Worm (Caenorhabditis elegans) whole organism, young adult: ENCODE results near the gene F20D1.22.

Source experiments
- B0261.1 ChIP-seq: sonication (generic microtip); optimal IDR thresholded peaks from 2 replicates; lab custom pipeline; 2016; ENCODE audit warnings: mild to moderate bottlenecking, missing genetic modification characterization, moderate library complexity, missing compliant biosample characterization
- B0336.3 ChIP-seq: fragments of 200-800 bp; sonication (Bioruptor generic); IDR thresholded peaks from 2 replicates; pipeline ENCODE4 v1.3.6; 2022; ENCODE audit warnings: missing genetic modification characterization, missing compliant biosample characterization
- D2030.7 ChIP-seq: fragments of 200-800 bp; sonication (Bioruptor generic); IDR thresholded peaks from 2 replicates; pipeline ENCODE4 v1.3.6; 2022; ENCODE audit warnings: missing genetic modification reagents, missing genetic modification characterization, missing compliant biosample characterization
- F23B12.7 ChIP-seq: sonication (generic microtip); optimal IDR thresholded peaks from 2 replicates; lab custom pipeline; 2017; ENCODE audit warnings: missing genetic modification characterization, mild to moderate bottlenecking, missing compliant biosample characterization, antibody characterized with exemption, moderate library complexity; ENCODE audit not compliant: insufficient read depth
- F57C9.4 ChIP-seq: sonication (generic microtip); optimal IDR thresholded peaks from 2 replicates; lab custom pipeline; 2017; ENCODE audit warnings: mild to moderate bottlenecking, missing genetic modification characterization, missing compliant biosample characterization
- K11D2.4 ChIP-seq: fragments of 200-800 bp; sonication (Bioruptor generic); IDR thresholded peaks from 2 replicates; pipeline ENCODE4 v1.3.6; 2022; ENCODE audit warnings: missing genetic modification reagents, missing genetic modification characterization, missing compliant biosample characterization
- T07F8.4 ChIP-seq: sonication (generic microtip); optimal IDR thresholded peaks from 2 replicates; lab custom pipeline; 2016; ENCODE audit warnings: mild to moderate bottlenecking, missing genetic modification characterization, moderate library complexity, missing compliant biosample characterization
- aptf-2 ChIP-seq: fragments of 200-800 bp; sonication (Bioruptor generic); conservative IDR thresholded peaks from 2 replicates; pipeline ENCODE4 v1.3.6; 2022; ENCODE audit warnings: missing genetic modification reagents, missing genetic modification characterization, missing compliant biosample characterization
- attf-3 ChIP-seq: fragments of 200-800 bp; sonication (Bioruptor generic); conservative IDR thresholded peaks from 2 replicates; pipeline ENCODE4 v1.3.6; 2022; ENCODE audit warnings: missing genetic modification reagents, missing genetic modification characterization, missing compliant biosample characterization
- attf-5 ChIP-seq: fragments of 200-800 bp; sonication (Bioruptor generic); optimal IDR thresholded peaks from 2 replicates; lab custom pipeline; 2018; ENCODE audit warnings: mild to moderate bottlenecking, missing genetic modification characterization, missing compliant biosample characterization
- attf-6 ChIP-seq: fragments of 200-800 bp; sonication (Bioruptor generic); IDR thresholded peaks from 2 replicates; pipeline ENCODE4 v1.3.6; 2022; ENCODE audit warnings: missing genetic modification reagents, missing genetic modification characterization, missing compliant biosample characterization
- cebp-1 ChIP-seq, 2 experiments: fragments of 200-800 bp in 1 of 2; sonication (Bioruptor generic) in 1 of 2; sonication (generic microtip) in 1 of 2; IDR thresholded peaks in 1 of 2; optimal IDR thresholded peaks in 1 of 2; 2 replicates each; pipeline versions ENCODE4 v1.3.6 to Lab custom; 2017 to 2022; ENCODE audit warnings: missing compliant biosample characterization in 2 of 2, missing genetic modification characterization in 2 of 2, mild to moderate bottlenecking in 1 of 2, missing genetic modification reagents in 1 of 2, moderate library complexity in 1 of 2
- ceh-27 ChIP-seq: fragments of 200-800 bp; sonication (Bioruptor generic); optimal IDR thresholded peaks from 2 replicates; lab custom pipeline; 2018; ENCODE audit warnings: mild to moderate bottlenecking, missing genetic modification characterization, moderate library complexity, missing compliant biosample characterization
- ceh-40 ChIP-seq: fragments of 200-800 bp; sonication (Bioruptor generic); IDR thresholded peaks from 2 replicates; pipeline ENCODE4 v1.3.6; 2022; ENCODE audit warnings: missing genetic modification characterization, missing compliant biosample characterization
- ceh-91 ChIP-seq: fragments of 200-800 bp; sonication (Bioruptor generic); IDR thresholded peaks from 2 replicates; pipeline ENCODE4 v1.3.6; 2022; ENCODE audit warnings: missing genetic modification reagents, missing genetic modification characterization, missing compliant biosample characterization
- dpl-1 ChIP-seq: fragments of 150-350 bp; optimal IDR thresholded peaks from 2 replicates; lab custom pipeline; 2014; ENCODE audit warnings: missing biosample characterization, missing genetic modification reagents, missing genetic modification characterization
- egrh-3 ChIP-seq: fragments of 200-800 bp; sonication (Bioruptor generic); IDR thresholded peaks from 2 replicates; pipeline ENCODE4 v1.3.6; 2022; ENCODE audit warnings: missing genetic modification reagents, missing genetic modification characterization, missing compliant biosample characterization
- hlh-26 ChIP-seq: fragments of 200-800 bp; sonication (Bioruptor generic); conservative IDR thresholded peaks from 2 replicates; pipeline ENCODE4 v1.3.6; 2022; ENCODE audit warnings: missing genetic modification reagents, missing genetic modification characterization, missing compliant biosample characterization
- hmg-1.2 ChIP-seq: fragments of 200-800 bp; sonication (Bioruptor generic); IDR thresholded peaks from 2 replicates; pipeline ENCODE4 v1.3.6; 2022; ENCODE audit warnings: missing genetic modification reagents, missing genetic modification characterization, missing compliant biosample characterization
- hrde-1 ChIP-seq: sonication (generic microtip); optimal IDR thresholded peaks from 2 replicates; lab custom pipeline; 2016; ENCODE audit warnings: missing genetic modification characterization, mild to moderate bottlenecking, missing compliant biosample characterization, moderate library complexity, missing genotype, missing genetic modification reagents, borderline replicate concordance
- hsf-1 ChIP-seq: fragments of 200-800 bp; sonication (Bioruptor generic); IDR thresholded peaks from 2 replicates; pipeline ENCODE4 v1.3.6; 2022; ENCODE audit warnings: missing genetic modification reagents, missing genetic modification characterization, missing compliant biosample characterization
- lin-35 ChIP-seq, 3 experiments: fragments of 150-350 bp in 2 of 3; sonication (generic microtip) in 1 of 3; optimal IDR thresholded peaks; 2 replicates each; lab custom pipeline; 2014 to 2018; ENCODE audit warnings: missing biosample characterization in 3 of 3, missing genetic modification characterization in 3 of 3, missing genetic modification reagents in 3 of 3
- lin-40 ChIP-seq: sonication (generic microtip); optimal IDR thresholded peaks from 2 replicates; lab custom pipeline; 2016; ENCODE audit warnings: missing genetic modification characterization, mild to moderate bottlenecking, missing compliant biosample characterization, missing genotype, missing genetic modification reagents
- lsl-1 ChIP-seq: fragments of 200-800 bp; sonication (Bioruptor generic); optimal IDR thresholded peaks from 2 replicates; lab custom pipeline; 2018; ENCODE audit warnings: mild to moderate bottlenecking, missing genetic modification characterization, moderate library complexity, missing compliant biosample characterization
- mcd-1 ChIP-seq: fragments of 200-800 bp; sonication (Bioruptor generic); IDR thresholded peaks from 2 replicates; pipeline ENCODE4 v1.3.6; 2022; ENCODE audit warnings: missing genetic modification reagents, missing genetic modification characterization, missing compliant biosample characterization
- nhr-80 ChIP-seq: sonication (generic microtip); optimal IDR thresholded peaks from 2 replicates; lab custom pipeline; 2016; ENCODE audit warnings: missing genetic modification characterization, missing compliant biosample characterization
- nhr-90 ChIP-seq: sonication (generic microtip); optimal IDR thresholded peaks from 2 replicates; lab custom pipeline; 2016; ENCODE audit warnings: missing genotype, mild to moderate bottlenecking, missing genetic modification characterization, missing compliant biosample characterization
- pbrm-1 ChIP-seq: fragments of 200-800 bp; sonication (Bioruptor generic); IDR thresholded peaks from 2 replicates; pipeline ENCODE4 v1.3.6; 2022; ENCODE audit warnings: missing genetic modification reagents, missing genetic modification characterization, missing compliant biosample characterization
- rec-8 ChIP-seq, 2 experiments: sonication (generic microtip); optimal IDR thresholded peaks; 2 replicates each; lab custom pipeline; 2016; ENCODE audit warnings: mild to moderate bottlenecking in 2 of 2, missing genetic modification characterization in 2 of 2, missing genetic modification reagents in 2 of 2, missing genotype in 2 of 2, missing biosample characterization in 1 of 2, missing compliant biosample characterization in 1 of 2, moderate library complexity in 1 of 2
- repo-1 ChIP-seq: sonication (generic microtip); optimal IDR thresholded peaks from 2 replicates; lab custom pipeline; 2017; ENCODE audit warnings: mild to moderate bottlenecking, missing genetic modification characterization, missing compliant biosample characterization
- snpc-1.1 ChIP-seq: sonication (generic microtip); optimal IDR thresholded peaks from 2 replicates; lab custom pipeline; 2017; ENCODE audit warnings: missing genetic modification characterization, mild to moderate bottlenecking, missing compliant biosample characterization, antibody characterized with exemption, moderate library complexity, missing genotype, missing genetic modification reagents; ENCODE audit not compliant: insufficient read depth
- snpc-4 ChIP-seq, 5 experiments: fragments of 150-350 bp in 1 of 5; sonication (generic microtip) in 4 of 5; optimal IDR thresholded peaks; 2 replicates each; lab custom pipeline; 2014 to 2018; ENCODE audit warnings: missing genetic modification characterization in 5 of 5, missing biosample characterization in 3 of 5, antibody characterized with exemption in 2 of 5, mild to moderate bottlenecking in 2 of 5, missing compliant biosample characterization in 2 of 5, missing genotype in 2 of 5, moderate library complexity in 2 of 5, missing genetic modification reagents in 1 of 5
- somi-1 ChIP-seq: fragments of 200-800 bp; sonication (Bioruptor generic); optimal IDR thresholded peaks from 2 replicates; lab custom pipeline; 2018; ENCODE audit warnings: mild to moderate bottlenecking, missing genetic modification characterization, missing compliant biosample characterization
- sptf-2 ChIP-seq: fragments of 200-800 bp; sonication (Bioruptor generic); optimal IDR thresholded peaks from 2 replicates; lab custom pipeline; 2018; ENCODE audit warnings: mild to moderate bottlenecking, missing genetic modification characterization, missing compliant biosample characterization
- tbp1 ChIP-seq: fragments of 200-800 bp; sonication (Bioruptor generic); optimal IDR thresholded peaks from 2 replicates; lab custom pipeline; 2018; ENCODE audit warnings: mild to moderate bottlenecking, missing genetic modification characterization, missing compliant biosample characterization
- zfh-2 ChIP-seq: fragments of 200-800 bp; sonication (Bioruptor generic); conservative IDR thresholded peaks from 2 replicates; pipeline ENCODE4 v1.3.6; 2022; ENCODE audit warnings: missing genetic modification reagents, missing genetic modification characterization, missing compliant biosample characterization
- zim-3 ChIP-seq: sonication (generic microtip); optimal IDR thresholded peaks from 2 replicates; lab custom pipeline; 2017; ENCODE audit warnings: mild to moderate bottlenecking, missing genetic modification characterization, moderate library complexity, missing compliant biosample characterization
- ztf-18 ChIP-seq: sonication (generic microtip); optimal IDR thresholded peaks from 2 replicates; lab custom pipeline; 2016; ENCODE audit warnings: missing genotype, mild to moderate bottlenecking, missing genetic modification characterization, missing compliant biosample characterization
- ztf-22 ChIP-seq: fragments of 200-800 bp; sonication (Bioruptor generic); optimal IDR thresholded peaks from 2 replicates; lab custom pipeline; 2018; ENCODE audit warnings: mild to moderate bottlenecking, missing genetic modification characterization, moderate library complexity, missing compliant biosample characterization
- ztf-26 ChIP-seq: sonication (generic microtip); optimal IDR thresholded peaks from 2 replicates; lab custom pipeline; 2017; ENCODE audit warnings: missing genetic modification characterization, missing compliant biosample characterization
- ztf-3 ChIP-seq: fragments of 200-800 bp; sonication (Bioruptor generic); optimal IDR thresholded peaks from 2 replicates; lab custom pipeline; 2018; ENCODE audit warnings: mild to moderate bottlenecking, missing genetic modification characterization, missing compliant biosample characterization

The F20D1.22 gene

DNA sequence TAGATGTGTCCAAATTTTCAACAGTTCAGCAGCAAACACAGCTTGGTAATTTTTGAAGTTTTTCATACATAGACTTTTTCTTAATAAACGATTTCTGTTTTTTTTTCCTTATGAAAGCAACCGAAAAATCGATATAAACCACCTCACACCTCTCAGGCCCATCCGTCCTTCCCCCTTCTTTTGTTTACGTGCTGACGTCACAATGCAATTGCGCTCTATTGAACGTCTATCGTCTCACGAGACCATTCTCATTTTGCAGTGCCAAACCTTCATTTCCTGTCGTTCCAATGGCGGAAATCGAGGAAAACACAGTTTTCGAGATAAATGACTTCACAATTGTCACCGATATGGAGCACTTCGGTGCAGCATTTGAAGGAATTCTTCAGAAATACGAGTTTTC lies 16.7 kb downstream of the F20D1.22 start, which contains the start of gene rbg-1 (continued):
- TF ChIP-seq ztf-18 (tag; lab: Kevin White, UChicago) (no peak), aptf-2 (GFP tag; lab: Robert Waterston, UW) (no peak), snpc-4 (GFP tag; optimal IDR thresholded peaks at IDR 0.05; lab: Kevin White, UChicago) (no peak), snpc-4 (tag; optimal IDR thresholded peaks at IDR 0.05; lab: Kevin White, UChicago) (peak in 3 of 4 experiments; percentile 17 to 43 (median 24)), ztf-26 (peak; percentile 49), ceh-27 (peak; percentile 77), hmg-1.2 (GFP tag; lab: Robert Waterston, UW) (peak; percentile 18; the same call in 1 of the 2 replicates), hsf-1 (GFP tag; lab: Robert Waterston, UW) (no peak), lin-35 (GFP tag; optimal IDR thresholded peaks at IDR 0.05; lab: Kevin White, UChicago) (peak in 1 of 3 experiments; percentile 12), attf-5 (GFP tag; lab: Kevin White, UChicago) (peak; percentile 75), B0261.1 (tag; lab: Kevin White, UChicago) (no peak), lin-40 (tag; lab: Kevin White, UChicago) (peak; percentile 59), F23B12.7 (peak; percentile 34), nhr-80 (tag; lab: Kevin White, UChicago) (peak; percentile 65), attf-6 (GFP tag; lab: Robert Waterston, UW) (no peak), tbp1 (GFP tag; lab: Kevin White, UChicago) (peak; percentile 14), pbrm-1 (GFP tag; lab: Robert Waterston, UW) (peak; percentile 49; the same call in 1 of the 2 replicates), K11D2.4 (GFP tag; lab: Robert Waterston, UW) (0 out of 2 replicates have a peak, but pooled peaks have one; percentile 38), cebp-1 (GFP tag; IDR thresholded peaks at IDR 0.05; lab: Robert Waterston, UW) (no peak), cebp-1 (tag; optimal IDR thresholded peaks at IDR 0.05; lab: Kevin White, UChicago) (peak; percentile 78), repo-1 (tag; lab: Kevin White, UChicago) (no peak), mcd-1 (GFP tag; lab: Robert Waterston, UW) (peak; percentile 92), somi-1 (peak; percentile 6)

DNA sequence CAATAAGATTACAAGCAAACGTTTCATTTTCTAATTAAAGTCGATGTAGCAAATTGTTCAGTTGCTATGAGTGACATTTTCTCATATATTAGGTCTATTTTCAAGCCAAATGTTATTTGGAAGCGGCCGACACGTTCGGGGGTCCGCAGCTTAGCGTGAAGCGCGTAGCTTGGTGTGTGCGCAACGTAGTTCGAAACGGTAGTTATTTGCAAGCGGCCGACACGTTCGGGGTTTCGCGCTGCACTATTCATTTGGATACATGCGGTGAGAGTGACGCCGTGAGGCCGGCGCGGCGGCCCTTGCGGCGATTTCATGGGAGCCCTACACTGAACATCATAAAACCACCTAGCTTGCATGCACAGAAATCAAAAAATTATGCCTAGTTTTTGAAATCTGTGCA lies 21.5 kb downstream of the F20D1.22 start:
- TF ChIP-seq D2030.7 (GFP tag; lab: Robert Waterston, UW) (no peak), ceh-91 (GFP tag; lab: Robert Waterston, UW) (no peak), hlh-26 (no peak), dpl-1 (GFP tag; lab: Kevin White, UChicago) (no peak), F57C9.4 (tag; lab: Kevin White, UChicago) (no peak), snpc-4 (GFP tag; optimal IDR thresholded peaks at IDR 0.05; lab: Kevin White, UChicago) (peak; percentile 63), snpc-4 (tag; optimal IDR thresholded peaks at IDR 0.05; lab: Kevin White, UChicago) (peak in 2 of 4 experiments; percentile 87 to 90), mcd-1 (GFP tag; lab: Robert Waterston, UW) (0 out of 2 replicates have a peak, but pooled peaks have one; percentile 9), rec-8 (tag; optimal IDR thresholded peaks at IDR 0.05; lab: Kevin White, UChicago) (no peak), snpc-1.1 (no peak), lin-40 (tag; lab: Kevin White, UChicago) (no peak), B0336.3 (GFP tag; lab: Robert Waterston, UW) (no peak), egrh-3 (GFP tag; lab: Robert Waterston, UW) (no peak), sptf-2 (GFP tag; lab: Kevin White, UChicago) (no peak), F23B12.7 (no peak), zim-3 (tag; lab: Kevin White, UChicago) (no peak), ztf-3 (GFP tag; lab: Kevin White, UChicago) (no peak), ztf-22 (GFP tag; lab: Kevin White, UChicago) (no peak), lsl-1 (GFP tag; lab: Kevin White, UChicago) (no peak), hrde-1 (tag; lab: Kevin White, UChicago) (no peak), nhr-90 (no peak), T07F8.4 (tag; lab: Kevin White, UChicago) (no peak), zfh-2 (GFP tag; lab: Robert Waterston, UW) (0 out of 2 replicates have a peak, but pooled peaks have one; percentile 25), attf-3 (GFP tag; lab: Robert Waterston, UW) (no peak), aptf-2 (GFP tag; lab: Robert Waterston, UW) (no peak), ceh-40 (GFP tag; lab: Robert Waterston, UW) (no peak)
